Fruit fly (Drosophila melanogaster): ENCODE data around the gene Traf6.

dm6 chrX:8110984-8111383 lies 46.2 kb downstream of the Traf6 start:
- TF ChIP-seq psq (optimal IDR thresholded peaks at IDR 0.05) (no peak), h (optimal IDR thresholded peaks at IDR 0.05) (no peak)
